Fruit fly (Drosophila melanogaster) whole organism, wandering third instar larva: ENCODE results near the gene spi.
A peak's percentile ranks its signal among the peaks of the same experiment; 100 is the strongest.

Experiments
- Abd-B ChIP-seq: fragments of >200 bp; optimal IDR thresholded peaks from 2 replicates; lab custom pipeline; 2017; ENCODE audit warnings: missing biosample characterization, missing genetic modification characterization
- CG32264 ChIP-seq: fragments of 200-800 bp; sonication (Bioruptor generic); optimal IDR thresholded peaks from 2 replicates; lab custom pipeline; 2016; ENCODE audit warnings: missing biosample characterization, missing genetic modification characterization
- CG9705 ChIP-seq: fragments of 200-800 bp; sonication (Bioruptor generic); optimal IDR thresholded peaks from 2 replicates; lab custom pipeline; 2018; ENCODE audit warnings: missing biosample characterization, mild to moderate bottlenecking, missing genetic modification characterization
- CrebA ChIP-seq: fragments of 200-800 bp; sonication (Bioruptor generic); optimal IDR thresholded peaks from 2 replicates; lab custom pipeline; 2016; ENCODE audit warnings: missing biosample characterization, mild to moderate bottlenecking, missing genetic modification characterization, borderline replicate concordance
- Dfd ChIP-seq: fragments of >200 bp; optimal IDR thresholded peaks from 2 replicates; lab custom pipeline; 2017; ENCODE audit warnings: missing biosample characterization, missing genetic modification characterization
- Dif ChIP-seq: fragments of 200-275, 200-300 bp; sonication (Bioruptor generic); optimal IDR thresholded peaks from 2 replicates; lab custom pipeline; 2018; ENCODE audit warnings: missing biosample characterization, missing genetic modification characterization; ENCODE audit not compliant: partially characterized antibody
- GATAd ChIP-seq: sonication (Bioruptor generic); optimal IDR thresholded peaks from 2 replicates; lab custom pipeline; 2016; ENCODE audit warnings: missing biosample characterization, missing genetic modification characterization
- HLH106 ChIP-seq: fragments of 200-800 bp; optimal IDR thresholded peaks from 3 replicates; lab custom pipeline; 2019; ENCODE audit warnings: missing biosample characterization, mild to moderate bottlenecking, missing genetic modification characterization, moderate library complexity
- Hnf4 ChIP-seq: fragments of 200-800 bp; sonication (Bioruptor generic); optimal IDR thresholded peaks from 2 replicates; lab custom pipeline; 2016; ENCODE audit warnings: missing biosample characterization, mild to moderate bottlenecking, missing genetic modification characterization
- Hr78 ChIP-seq: fragments of >200 bp; optimal IDR thresholded peaks from 2 replicates; lab custom pipeline; 2017; ENCODE audit warnings: missing biosample characterization, missing genetic modification characterization
- Hr83 ChIP-seq: fragments of 200-300 bp; sonication (Bioruptor generic); optimal IDR thresholded peaks from 2 replicates; lab custom pipeline; 2016; ENCODE audit warnings: missing biosample characterization, mild to moderate bottlenecking, missing genetic modification characterization, moderate library complexity; ENCODE audit not compliant: poor library complexity, severe bottlenecking
- Jra ChIP-seq: sonication (Bioruptor generic); optimal IDR thresholded peaks from 2 replicates; lab custom pipeline; 2016; ENCODE audit warnings: missing biosample characterization, missing genetic modification characterization
- Mio ChIP-seq: sonication (Bioruptor generic); optimal IDR thresholded peaks from 2 replicates; lab custom pipeline; 2016; ENCODE audit warnings: missing biosample characterization, missing genetic modification characterization
- Myc ChIP-seq: fragments of >200 bp; optimal IDR thresholded peaks from 2 replicates; lab custom pipeline; 2017
- N ChIP-seq: fragments of >200 bp; optimal IDR thresholded peaks from 2 replicates; lab custom pipeline; 2018; ENCODE audit warnings: missing biosample characterization, missing external identifiers, missing genetic modification characterization
- OdsH ChIP-seq: fragments of 200-800 bp; sonication (Bioruptor generic); optimal IDR thresholded peaks from 2 replicates; lab custom pipeline; 2016; ENCODE audit warnings: missing biosample characterization, mild to moderate bottlenecking, missing genetic modification characterization
- Rel ChIP-seq, 2 experiments: fragments of 200-800 bp; sonication (Bioruptor generic) in 1 of 2; optimal IDR thresholded peaks; 2 replicates in 1 of 2; 3 replicates in 1 of 2; lab custom pipeline; 2016 to 2019; ENCODE audit warnings: mild to moderate bottlenecking in 2 of 2, missing biosample characterization in 2 of 2, missing genetic modification characterization in 2 of 2, moderate library complexity in 1 of 2
- Sp1 ChIP-seq: fragments of 200-800 bp; sonication (Bioruptor generic); optimal IDR thresholded peaks from 3 replicates; lab custom pipeline; 2019; ENCODE audit warnings: missing biosample characterization, mild to moderate bottlenecking, missing genetic modification characterization, moderate library complexity
- Vsx2 ChIP-seq: fragments of 200-300, 225-300 bp; sonication (Bioruptor generic); optimal IDR thresholded peaks from 2 replicates; lab custom pipeline; 2018; ENCODE audit warnings: missing biosample characterization, missing genetic modification characterization; ENCODE audit not compliant: partially characterized antibody
- br ChIP-seq: fragments of 200-800 bp; sonication (Bioruptor generic); optimal IDR thresholded peaks from 2 replicates; lab custom pipeline; 2016; ENCODE audit warnings: missing biosample characterization, missing genetic modification characterization
- brk ChIP-seq: fragments of 200-800 bp; sonication (Bioruptor generic); optimal IDR thresholded peaks from 2 replicates; lab custom pipeline; 2016; ENCODE audit warnings: missing biosample characterization, mild to moderate bottlenecking, missing genetic modification characterization
- dl ChIP-seq, 2 experiments: fragments of 175-275, 200-275 bp in 1 of 2; fragments of 200-275 bp in 1 of 2; sonication (Bioruptor generic); optimal IDR thresholded peaks; lab custom pipeline; 2018; ENCODE audit warnings: mild to moderate bottlenecking in 2 of 2, missing biosample characterization in 2 of 2, missing genetic modification characterization in 2 of 2, moderate library complexity in 2 of 2; ENCODE audit not compliant: partially characterized antibody in 2 of 2, insufficient read depth in 1 of 2
- dmrt93B ChIP-seq: fragments of 200-800 bp; sonication (Bioruptor generic); optimal IDR thresholded peaks from 2 replicates; lab custom pipeline; 2018; ENCODE audit warnings: missing biosample characterization, mild to moderate bottlenecking, missing genetic modification characterization
- dsf ChIP-seq: sonication (Bioruptor generic); optimal IDR thresholded peaks from 2 replicates; lab custom pipeline; 2016; ENCODE audit warnings: missing biosample characterization, missing genetic modification characterization, borderline replicate concordance
- ey ChIP-seq: fragments of 200-800 bp; sonication (Bioruptor generic); optimal IDR thresholded peaks from 2 replicates; lab custom pipeline; 2016; ENCODE audit warnings: missing biosample characterization, missing genetic modification characterization
- foxo ChIP-seq, 2 experiments: fragments of 200-800 bp; sonication (Bioruptor generic); optimal IDR thresholded peaks; 2 replicates in 1 of 2; 3 replicates in 1 of 2; lab custom pipeline; 2016 to 2017; ENCODE audit warnings: missing biosample characterization in 2 of 2, missing genetic modification characterization in 2 of 2
- fru ChIP-seq: fragments of 200-800 bp; sonication (Bioruptor generic); optimal IDR thresholded peaks from 3 replicates; lab custom pipeline; 2016; ENCODE audit warnings: missing biosample characterization, mild to moderate bottlenecking, missing genetic modification characterization
- h ChIP-seq: fragments of 200-800 bp; sonication (Bioruptor generic); optimal IDR thresholded peaks from 3 replicates; lab custom pipeline; 2016; ENCODE audit warnings: missing biosample characterization, mild to moderate bottlenecking, missing genetic modification characterization
- jim ChIP-seq: fragments of 175-275, 200-325 bp; sonication (Bioruptor generic); optimal IDR thresholded peaks from 2 replicates; lab custom pipeline; 2016; ENCODE audit warnings: missing biosample characterization, mild to moderate bottlenecking, missing genetic modification characterization
- lola ChIP-seq: fragments of >200 bp; optimal IDR thresholded peaks from 2 replicates; lab custom pipeline; 2017; ENCODE audit warnings: missing biosample characterization, missing genetic modification characterization
- pan ChIP-seq: fragments of >200 bp; optimal IDR thresholded peaks from 2 replicates; lab custom pipeline; 2017
- psq ChIP-seq: fragments of 200-800 bp; sonication (Bioruptor generic); optimal IDR thresholded peaks from 3 replicates; lab custom pipeline; 2017; ENCODE audit warnings: missing biosample characterization, mild to moderate bottlenecking, missing genetic modification characterization, moderate library complexity
- rgr ChIP-seq: fragments of 200-800 bp; sonication (Bioruptor generic); optimal IDR thresholded peaks from 3 replicates; lab custom pipeline; 2016; ENCODE audit warnings: missing biosample characterization, mild to moderate bottlenecking, missing genetic modification characterization
- sage ChIP-seq: fragments of 200-800 bp; sonication (Bioruptor generic); optimal IDR thresholded peaks from 2 replicates; lab custom pipeline; 2016; ENCODE audit warnings: missing biosample characterization, mild to moderate bottlenecking, missing genetic modification characterization
- sv ChIP-seq: fragments of 200-800 bp; sonication (Bioruptor generic); optimal IDR thresholded peaks from 3 replicates; lab custom pipeline; 2016; ENCODE audit warnings: missing biosample characterization, missing genetic modification characterization
- tai ChIP-seq: sonication (Bioruptor generic); optimal IDR thresholded peaks from 2 replicates; lab custom pipeline; 2016; ENCODE audit warnings: missing biosample characterization, missing genetic modification characterization
- usp ChIP-seq: fragments of >200 bp; optimal IDR thresholded peaks from 2 replicates; lab custom pipeline; 2017; ENCODE audit warnings: missing biosample characterization, missing genetic modification characterization
- woc ChIP-seq: sonication (Bioruptor generic); optimal IDR thresholded peaks from 2 replicates; lab custom pipeline; 2016; ENCODE audit warnings: missing biosample characterization, mild to moderate bottlenecking, missing genetic modification characterization

spi gene

dm6 chr2L:19546869-19547710, 30.0 kb downstream of the spi start, which contains the start of gene CG10337:
CG10337 (minus strand) TSS chr2L:19546959.
- TF ChIP-seq tai (peak; percentile 34), Abd-B (GFP tag; lab: Kevin White, UChicago) (no peak), h (GFP tag; lab: Kevin White, UChicago) (peak; percentile 45), woc (peak; percentile 14), sage (GFP tag; lab: Kevin White, UChicago) (no peak), foxo (GFP tag; optimal IDR thresholded peaks at IDR 0.05; lab: Kevin White, UChicago) (peak in 1 of 2 experiments; percentile 59), Hr78 (GFP tag; lab: Kevin White, UChicago) (no peak), jim (GFP tag; lab: Kevin White, UChicago) (no peak), Jra (GFP tag; lab: Kevin White, UChicago) (peak; percentile 60), Hr83 (GFP tag; lab: Kevin White, UChicago) (no peak), N (GFP tag; lab: Kevin White, UChicago) (no peak), Mio (GFP tag; lab: Kevin White, UChicago) (no peak), fru (GFP tag; lab: Kevin White, UChicago) (peak; percentile 51), Sp1 (GFP tag; lab: Kevin White, UChicago) (peak; percentile 51), CG32264 (GFP tag; lab: Kevin White, UChicago) (peak; percentile 6), HLH106 (tag; lab: Kevin White, UChicago) (peak; percentile 23), Hnf4 (GFP tag; lab: Kevin White, UChicago) (no peak), Myc (lab: Kevin White, UChicago) (no peak), pan (lab: Kevin White, UChicago) (no peak), brk (GFP tag; lab: Kevin White, UChicago) (no peak), OdsH (peak; percentile 10), Rel (GFP tag; optimal IDR thresholded peaks at IDR 0.05; lab: Kevin White, UChicago) (no peak), Rel (tag; optimal IDR thresholded peaks at IDR 0.05; lab: Kevin White, UChicago) (peak; percentile 70), CG9705 (GFP tag; lab: Kevin White, UChicago) (peak; percentile 4), Vsx2 (GFP tag; lab: Kevin White, UChicago) (no peak), br (GFP tag; lab: Kevin White, UChicago) (peak; percentile 47), GATAd (GFP tag; lab: Kevin White, UChicago) (no peak), rgr (GFP tag; lab: Kevin White, UChicago) (peak; percentile 38), psq (peak; percentile 86), CrebA (GFP tag; lab: Kevin White, UChicago) (no peak), sv (GFP tag; lab: Kevin White, UChicago) (peak; percentile 43), dl (GFP tag; optimal IDR thresholded peaks at IDR 0.05; lab: Kevin White, UChicago; ENCODE audit: insufficient read depth in 1 of 2, partially characterized antibody in 2 of 2) (peak in 1 of 2 experiments; percentile 7), Dfd (GFP tag; lab: Kevin White, UChicago) (no peak), dsf (GFP tag; lab: Kevin White, UChicago) (no peak), lola (GFP tag; lab: Kevin White, UChicago) (no peak), dmrt93B (no peak), usp (GFP tag; lab: Kevin White, UChicago) (no peak), ey (peak; percentile 35), Dif (GFP tag; lab: Kevin White, UChicago) (no peak)

- no peak for TF ChIP-seq Rel (GFP tag; optimal IDR thresholded peaks at IDR 0.05; lab: Kevin White, UChicago)
- TF ChIP-seq Rel (tag; optimal IDR thresholded peaks at IDR 0.05; lab: Kevin White, UChicago), result peak; percentile 96
- TF ChIP-seq Abd-B (GFP tag; lab: Kevin White, UChicago), result no peak
- no peak for TF ChIP-seq fru (GFP tag; lab: Kevin White, UChicago)
- TF ChIP-seq Mio (GFP tag; lab: Kevin White, UChicago), result no peak
- no peak for TF ChIP-seq Dif (GFP tag; lab: Kevin White, UChicago)
- no peak for TF ChIP-seq Dfd (GFP tag; lab: Kevin White, UChicago)
- no peak for TF ChIP-seq Vsx2 (GFP tag; lab: Kevin White, UChicago)
- no peak for TF ChIP-seq CG32264 (GFP tag; lab: Kevin White, UChicago)
- peak; percentile 16 for TF ChIP-seq Myc (lab: Kevin White, UChicago)
- TF ChIP-seq Hr78 (GFP tag; lab: Kevin White, UChicago), result no peak
- TF ChIP-seq jim (GFP tag; lab: Kevin White, UChicago), result no peak
- no peak for TF ChIP-seq Hr83 (GFP tag; lab: Kevin White, UChicago)
- TF ChIP-seq sage (GFP tag; lab: Kevin White, UChicago), result no peak
- peak; percentile 14 for TF ChIP-seq Hnf4 (GFP tag; lab: Kevin White, UChicago)
- peak; percentile 57 for TF ChIP-seq brk (GFP tag; lab: Kevin White, UChicago)
- no peak for TF ChIP-seq sv (GFP tag; lab: Kevin White, UChicago)
- no peak for TF ChIP-seq Jra (GFP tag; lab: Kevin White, UChicago)
- TF ChIP-seq CrebA (GFP tag; lab: Kevin White, UChicago), result no peak
- peak; percentile 19 for TF ChIP-seq h (GFP tag; lab: Kevin White, UChicago)
- TF ChIP-seq dsf (GFP tag; lab: Kevin White, UChicago), result no peak
- no peak for TF ChIP-seq br (GFP tag; lab: Kevin White, UChicago)
- TF ChIP-seq N (GFP tag; lab: Kevin White, UChicago), result no peak
- no peak for TF ChIP-seq woc
- TF ChIP-seq ey, result no peak
- no peak for TF ChIP-seq dmrt93B
- no peak for TF ChIP-seq HLH106 (tag; lab: Kevin White, UChicago)
- TF ChIP-seq Sp1 (GFP tag; lab: Kevin White, UChicago), result no peak
- no peak for TF ChIP-seq CG9705 (GFP tag; lab: Kevin White, UChicago)
- TF ChIP-seq rgr (GFP tag; lab: Kevin White, UChicago), result no peak
- no peak for TF ChIP-seq OdsH
- TF ChIP-seq lola (GFP tag; lab: Kevin White, UChicago), result no peak
- TF ChIP-seq psq, result no peak
- no peak for TF ChIP-seq pan (lab: Kevin White, UChicago)
- no peak for TF ChIP-seq foxo (GFP tag; optimal IDR thresholded peaks at IDR 0.05; lab: Kevin White, UChicago)
- no peak for TF ChIP-seq dl (GFP tag; optimal IDR thresholded peaks at IDR 0.05; lab: Kevin White, UChicago; ENCODE audit: insufficient read depth in 1 of 2, partially characterized antibody in 2 of 2)
These were observed 34.0 kb downstream of the spi start for dm6 chr2L:19543010-19543564.
